Worm (Caenorhabditis elegans) whole organism, late embryonic: ENCODE measurements around the gene pitr-3.

ENCODE experiments used
- C38D4.7 ChIP-seq: fragments of 200-800 bp; sonication (Bioruptor generic); optimal IDR thresholded peaks from 2 replicates; lab custom pipeline; 2018; ENCODE audit warnings: mild to moderate bottlenecking, missing genetic modification characterization, moderate library complexity, missing compliant biosample characterization
- K02D7.2 ChIP-seq: sonication (generic microtip); optimal IDR thresholded peaks from 2 replicates; lab custom pipeline; 2017; ENCODE audit warnings: mild to moderate bottlenecking, missing genetic modification characterization, missing compliant biosample characterization
- K09A11.1 ChIP-seq: sonication (generic microtip); optimal IDR thresholded peaks from 2 replicates; lab custom pipeline; 2017; ENCODE audit warnings: antibody characterized with exemption, mild to moderate bottlenecking, missing genetic modification characterization, missing compliant biosample characterization; ENCODE audit not compliant: insufficient read depth
- ceh-14 ChIP-seq: sonication (generic microtip); optimal IDR thresholded peaks from 2 replicates; lab custom pipeline; 2016; ENCODE audit warnings: missing genotype, missing genetic modification characterization, missing compliant biosample characterization
- ceh-18 ChIP-seq: sonication (generic microtip); optimal IDR thresholded peaks from 2 replicates; lab custom pipeline; 2016; ENCODE audit warnings: missing genetic modification characterization, missing compliant biosample characterization
- ceh-2 ChIP-seq: sonication (generic microtip); optimal IDR thresholded peaks from 2 replicates; lab custom pipeline; 2016; ENCODE audit warnings: missing genotype, missing genetic modification characterization, missing compliant biosample characterization
- ceh-22 ChIP-seq: sonication (generic microtip); optimal IDR thresholded peaks from 2 replicates; lab custom pipeline; 2017; ENCODE audit warnings: missing biosample characterization, missing genetic modification characterization
- ceh-24 ChIP-seq: sonication (generic microtip); optimal IDR thresholded peaks from 2 replicates; lab custom pipeline; 2016; ENCODE audit warnings: mild to moderate bottlenecking, missing genetic modification characterization, missing compliant biosample characterization
- ceh-30 ChIP-seq: fragments of 150-350 bp; optimal IDR thresholded peaks from 2 replicates; lab custom pipeline; 2014; ENCODE audit warnings: missing biosample characterization, missing genetic modification characterization
- ceh-31 ChIP-seq: sonication (generic microtip); optimal IDR thresholded peaks from 2 replicates; lab custom pipeline; 2016; ENCODE audit warnings: missing genetic modification characterization, missing compliant biosample characterization
- ceh-34 ChIP-seq: sonication (generic microtip); optimal IDR thresholded peaks from 2 replicates; lab custom pipeline; 2016; ENCODE audit warnings: mild to moderate bottlenecking, missing genetic modification characterization, missing compliant biosample characterization
- ceh-45 ChIP-seq: fragments of 200-800 bp; sonication (Bioruptor generic); IDR thresholded peaks from 2 replicates; pipeline ENCODE4 v1.3.6; 2022; ENCODE audit warnings: missing genetic modification reagents, missing genetic modification characterization, missing compliant biosample characterization
- ceh-48 ChIP-seq: sonication (generic microtip); optimal IDR thresholded peaks from 2 replicates; lab custom pipeline; 2016; ENCODE audit warnings: missing genetic modification characterization, inconsistent platforms, missing compliant biosample characterization
- ceh-6 ChIP-seq: fragments of 200-800 bp; sonication (Bioruptor generic); optimal IDR thresholded peaks from 2 replicates; lab custom pipeline; 2018; ENCODE audit warnings: mild to moderate bottlenecking, missing genetic modification characterization, missing compliant biosample characterization
- ceh-9 ChIP-seq: sonication (generic microtip); optimal IDR thresholded peaks from 2 replicates; lab custom pipeline; 2016; ENCODE audit warnings: mild to moderate bottlenecking, missing genetic modification characterization, inconsistent platforms, missing compliant biosample characterization
- che-1 ChIP-seq: sonication (generic microtip); optimal IDR thresholded peaks from 2 replicates; lab custom pipeline; 2016; ENCODE audit warnings: mild to moderate bottlenecking, missing genetic modification characterization, missing compliant biosample characterization
- eyg-1 ChIP-seq: sonication (generic microtip); optimal IDR thresholded peaks from 2 replicates; lab custom pipeline; 2016; ENCODE audit warnings: missing genotype, missing genetic modification characterization, missing compliant biosample characterization
- fax-1 ChIP-seq: sonication (generic microtip); optimal IDR thresholded peaks from 2 replicates; lab custom pipeline; 2016; ENCODE audit warnings: missing genotype, missing genetic modification characterization, missing compliant biosample characterization
- fkh-10 ChIP-seq: fragments of 150-350 bp; optimal IDR thresholded peaks from 2 replicates; lab custom pipeline; 2014; ENCODE audit warnings: missing biosample characterization, missing genetic modification reagents, missing genetic modification characterization
- fkh-6 ChIP-seq: sonication (generic microtip); optimal IDR thresholded peaks from 2 replicates; lab custom pipeline; 2016; ENCODE audit warnings: missing genetic modification characterization, missing compliant biosample characterization
- gmeb-2 ChIP-seq: sonication (generic microtip); optimal IDR thresholded peaks from 2 replicates; lab custom pipeline; 2016; ENCODE audit warnings: missing genetic modification characterization, inconsistent platforms, missing compliant biosample characterization
- hlh-30 ChIP-seq: sonication (generic microtip); optimal IDR thresholded peaks from 2 replicates; lab custom pipeline; 2017; ENCODE audit warnings: antibody characterized with exemption, missing genetic modification characterization, missing compliant biosample characterization; ENCODE audit not compliant: insufficient read depth
- lim-6 ChIP-seq: sonication (generic microtip); optimal IDR thresholded peaks from 2 replicates; lab custom pipeline; 2016; ENCODE audit warnings: missing genetic modification characterization, missing compliant biosample characterization
- mec-3 ChIP-seq: sonication (generic microtip); optimal IDR thresholded peaks from 2 replicates; lab custom pipeline; 2016; ENCODE audit warnings: borderline replicate concordance, missing genetic modification characterization, missing compliant biosample characterization
- nfya-1 ChIP-seq: sonication (generic microtip); optimal IDR thresholded peaks from 2 replicates; lab custom pipeline; 2017; ENCODE audit warnings: missing genetic modification characterization, mild to moderate bottlenecking, missing compliant biosample characterization, antibody characterized with exemption, moderate library complexity
- nhr-11 ChIP-seq: fragments of 150-350 bp; optimal IDR thresholded peaks from 2 replicates; lab custom pipeline; 2014; ENCODE audit warnings: missing biosample characterization, missing genetic modification characterization
- pha-2 ChIP-seq: sonication (generic microtip); optimal IDR thresholded peaks from 2 replicates; lab custom pipeline; 2017; ENCODE audit warnings: mild to moderate bottlenecking, missing genetic modification characterization, missing compliant biosample characterization
- pha-4 ChIP-seq: fragments of 150-350 bp; optimal IDR thresholded peaks from 2 replicates; lab custom pipeline; 2018; ENCODE audit warnings: missing biosample characterization, missing genetic modification reagents, missing genetic modification characterization
- pqm-1 ChIP-seq: sonication (generic microtip); optimal IDR thresholded peaks from 2 replicates; lab custom pipeline; 2016; ENCODE audit warnings: missing genetic modification characterization, missing compliant biosample characterization
- pros-1 ChIP-seq: fragments of 150-350 bp; optimal IDR thresholded peaks from 2 replicates; lab custom pipeline; 2014; ENCODE audit warnings: missing biosample characterization, missing genetic modification reagents, missing genetic modification characterization
- sdc-2 ChIP-seq: sonication (generic microtip); optimal IDR thresholded peaks from 2 replicates; lab custom pipeline; 2016; ENCODE audit warnings: missing genotype, missing genetic modification characterization, missing compliant biosample characterization
- sox-2 ChIP-seq: fragments of 200-800 bp; sonication (Bioruptor generic); IDR thresholded peaks from 2 replicates; pipeline ENCODE4 v1.3.6; 2022; ENCODE audit warnings: missing genetic modification reagents, missing genetic modification characterization, missing compliant biosample characterization
- tbx-7 ChIP-seq: sonication (generic microtip); optimal IDR thresholded peaks from 2 replicates; lab custom pipeline; 2016; ENCODE audit warnings: missing genotype, missing genetic modification characterization, missing compliant biosample characterization
- unc-42 ChIP-seq: sonication (generic microtip); optimal IDR thresholded peaks from 2 replicates; lab custom pipeline; 2016; ENCODE audit warnings: missing genotype, missing genetic modification characterization, missing compliant biosample characterization
- unc-55 ChIP-seq: sonication (generic microtip); optimal IDR thresholded peaks from 2 replicates; lab custom pipeline; 2017; ENCODE audit warnings: missing biosample characterization, missing genetic modification reagents, missing genetic modification characterization
- zip-5 ChIP-seq: sonication (generic microtip); optimal IDR thresholded peaks from 2 replicates; lab custom pipeline; 2016; ENCODE audit warnings: missing genetic modification characterization, missing compliant biosample characterization
- ztf-16 ChIP-seq: sonication (generic microtip); optimal IDR thresholded peaks from 2 replicates; lab custom pipeline; 2017; ENCODE audit warnings: missing genetic modification characterization, missing compliant biosample characterization

Gene pitr-3

ce11 chrV:9133950-9134349 is 7.2 kb downstream of the pitr-3 start, which contains the start of gene B0222.1:
B0222.1 (plus strand) TSS chrV:9134255.
- TF ChIP-seq nfya-1 (tag; lab: Kevin White, UChicago) (no peak), sdc-2 (tag; lab: Kevin White, UChicago) (no peak), ceh-2 (tag; lab: Kevin White, UChicago) (no peak), ceh-9 (no peak), C38D4.7 (GFP tag; lab: Kevin White, UChicago) (no peak), ceh-24 (no peak), pha-4 (tag; lab: Kevin White, UChicago) (no peak), sox-2 (GFP tag; lab: Robert Waterston, UW) (no peak), ceh-22 (tag; lab: Kevin White, UChicago) (no peak)

- TF ChIP-seq ceh-24 (no peak), lim-6 (no peak), pqm-1 (tag; lab: Kevin White, UChicago) (no peak), ceh-48 (no peak), pha-4 (tag; lab: Kevin White, UChicago) (no peak), K09A11.1 (tag; lab: Kevin White, UChicago) (no peak), tbx-7 (tag; lab: Kevin White, UChicago) (no peak), gmeb-2 (tag; lab: Kevin White, UChicago) (no peak), fkh-6 (tag; lab: Kevin White, UChicago) (no peak), ceh-31 (tag; lab: Kevin White, UChicago) (no peak), che-1 (no peak)
These were observed 9.2 kb downstream of the pitr-3 start, which contains the start of gene F21C10.1 for ce11 chrV:9132043-9132442. F21C10.1 (plus strand) TSS chrV:9132343.

- no peak for TF ChIP-seq gmeb-2 (tag; lab: Kevin White, UChicago)
- TF ChIP-seq ceh-6 = no peak
- TF ChIP-seq fkh-10 (GFP tag; lab: Kevin White, UChicago) = no peak
- TF ChIP-seq mec-3 = no peak
- TF ChIP-seq, all 69 proteins: peak for 0
These were observed 10.4 kb downstream of the pitr-3 start, which contains the start of gene F21C10.19 for ce11 chrV:9130766-9131165. F21C10.19 (plus strand) TSS chrV:9131066.

ce11 chrV:9128562-9128961 is 12.6 kb downstream of the pitr-3 start:
- TF ChIP-seq unc-42 (tag; lab: Kevin White, UChicago) = peak; percentile 40
- TF ChIP-seq fax-1 = no peak
- no peak for TF ChIP-seq ceh-30 (tag; lab: Kevin White, UChicago)
- TF ChIP-seq hlh-30 = peak; percentile 27
- TF ChIP-seq eyg-1 = no peak

- no peak for TF ChIP-seq ceh-18
- no peak for TF ChIP-seq zip-5 (tag; lab: Kevin White, UChicago)
- TF ChIP-seq unc-55 = no peak
- no peak for TF ChIP-seq ceh-45 (GFP tag; lab: Robert Waterston, UW)
- TF ChIP-seq pros-1 (tag; lab: Kevin White, UChicago) = no peak
These were observed 13.4 kb downstream of the pitr-3 start, which contains the start of gene F21C10.3 for ce11 chrV:9127773-9128172. F21C10.3 (plus strand) TSS chrV:9128073.

ce11 chrV:9126316-9126715 is 14.9 kb downstream of the pitr-3 start, which contains the start of gene F21C10.4:
F21C10.4 (plus strand) TSS chrV:9126616.
- TF ChIP-seq pha-4 (tag; lab: Kevin White, UChicago) (no peak), nhr-11 (no peak), ztf-16 (tag; lab: Kevin White, UChicago) (no peak), ceh-18 (no peak), K02D7.2 (tag; lab: Kevin White, UChicago) (no peak), ceh-9 (no peak), pha-2 (tag; lab: Kevin White, UChicago) (no peak), ceh-34 (tag; lab: Kevin White, UChicago) (no peak), lim-6 (no peak), fax-1 (no peak), ceh-6 (no peak), ceh-14 (tag; lab: Kevin White, UChicago) (no peak), sdc-2 (tag; lab: Kevin White, UChicago) (no peak)
